Fruit fly (Drosophila melanogaster) whole organism: ENCODE measurements around the gene betaGlu.

Experiments
- CG8478 ChIP-seq: fragments of >200 bp; optimal IDR thresholded peaks from 2 replicates; lab custom pipeline; 2018; ENCODE audit warnings: inconsistent platforms
- pan ChIP-seq: fragments of >200 bp; optimal IDR thresholded peaks from 2 replicates; lab custom pipeline; 2017
- psq ChIP-seq: fragments of >200 bp; optimal IDR thresholded peaks from 2 replicates; lab custom pipeline; 2017
- usp ChIP-seq: fragments of >200 bp; optimal IDR thresholded peaks from 2 replicates; lab custom pipeline; 2017; ENCODE audit warnings: missing biosample characterization, missing genetic modification characterization, mixed read lengths

dm6 chr3R:31805228-31805738 lies 33.6 kb upstream of the betaGlu start, which contains the start of the genes CG42233 and CG1971:
- no peak for TF ChIP-seq CG8478 (lab: Kevin White, UChicago)
- TF ChIP-seq usp (GFP tag; lab: Kevin White, UChicago), result no peak
- TF ChIP-seq psq (lab: Kevin White, UChicago), result no peak
- no peak for TF ChIP-seq pan
